Fruit fly (Drosophila melanogaster): ENCODE results near the gene mat.

- TF ChIP-seq insv (optimal IDR thresholded peaks at IDR 0.05) (no peak), psq (optimal IDR thresholded peaks at IDR 0.05) (no peak), ttk (optimal IDR thresholded peaks at IDR 0.05) (no peak)
These were observed 1.7 kb downstream of the mat start for dm6 chr3L:904364-904763.

Data from Kc167 (cell line).